Worm (Caenorhabditis elegans) whole organism, L4 larva: ENCODE results near the gene cyp-29A3.
A peak's percentile ranks its signal among the peaks of the same experiment; 100 is the strongest.

Source experiments
- D1046.2 ChIP-seq: fragments of 200-800 bp; sonication (Bioruptor generic); IDR thresholded peaks from 2 replicates; pipeline ENCODE4 v1.3.6; 2022; ENCODE audit warnings: missing genetic modification characterization, missing compliant biosample characterization
- F44E2.7 ChIP-seq: fragments of 200-800 bp; sonication (Bioruptor generic); IDR thresholded peaks from 2 replicates; pipeline ENCODE4 v2.1.2; 2022; ENCODE audit warnings: missing genetic modification characterization, missing compliant biosample characterization
- R02D3.7 ChIP-seq: fragments of 150-350 bp; sonication (generic microtip); optimal IDR thresholded peaks from 3 replicates; lab custom pipeline; 2014; ENCODE audit warnings: missing biosample characterization, missing genetic modification characterization
- Y105C5A.15 ChIP-seq: fragments of 200-800 bp; sonication (Bioruptor generic); IDR thresholded peaks from 2 replicates; pipeline ENCODE4 v1.3.6; 2022; ENCODE audit warnings: missing genetic modification characterization, missing compliant biosample characterization
- Y48G9A.11 ChIP-seq: fragments of 200-800 bp; sonication (Bioruptor generic); IDR thresholded peaks from 2 replicates; pipeline ENCODE4 v1.3.6; 2022; ENCODE audit warnings: missing genetic modification reagents, missing genetic modification characterization, missing compliant biosample characterization
- ctbp-1 ChIP-seq: fragments of 200-800 bp; sonication (Bioruptor generic); IDR thresholded peaks from 2 replicates; pipeline ENCODE4 v1.3.6; 2022; ENCODE audit warnings: missing genetic modification reagents, missing genetic modification characterization, missing compliant biosample characterization
- daf-8 ChIP-seq: fragments of 200-800 bp; sonication (Bioruptor generic); IDR thresholded peaks from 2 replicates; pipeline ENCODE4 v1.3.6; 2022; ENCODE audit warnings: missing genetic modification characterization, missing compliant biosample characterization
- dmd-8 ChIP-seq: fragments of 200-800 bp; sonication (Bioruptor generic); IDR thresholded peaks from 2 replicates; pipeline ENCODE4 v1.3.6; 2022; ENCODE audit warnings: missing genetic modification characterization, missing compliant biosample characterization
- dmd-9 ChIP-seq: fragments of 200-800 bp; sonication (Bioruptor generic); IDR thresholded peaks from 2 replicates; pipeline ENCODE4 v1.3.6; 2022; ENCODE audit warnings: missing genetic modification reagents, missing genetic modification characterization, missing compliant biosample characterization
- duxl-1 ChIP-seq: sonication (generic microtip); optimal IDR thresholded peaks from 2 replicates; lab custom pipeline; 2016; ENCODE audit warnings: mild to moderate bottlenecking, missing genetic modification characterization, moderate library complexity, missing compliant biosample characterization; ENCODE audit not compliant: poor library complexity
- egl-27 ChIP-seq: sonication (generic microtip); optimal IDR thresholded peaks from 3 replicates; lab custom pipeline; 2017; ENCODE audit warnings: missing biosample characterization, missing genetic modification reagents, missing genetic modification characterization
- egl-43 ChIP-seq: fragments of 200-800 bp; sonication (Bioruptor generic); IDR thresholded peaks from 2 replicates; pipeline ENCODE4 v1.3.6; 2022; ENCODE audit warnings: missing genetic modification reagents, missing genetic modification characterization, missing compliant biosample characterization
- fkh-10 ChIP-seq: fragments of 150-350 bp; optimal IDR thresholded peaks from 2 replicates; lab custom pipeline; 2014; ENCODE audit warnings: missing biosample characterization, missing genetic modification reagents, missing genetic modification characterization
- fos-1 ChIP-seq: fragments of 150-350 bp; optimal IDR thresholded peaks from 2 replicates; lab custom pipeline; 2014; ENCODE audit warnings: missing biosample characterization, missing genetic modification characterization
- hif-1 ChIP-seq, 2 experiments: sonication (generic microtip); optimal IDR thresholded peaks; 2 replicates each; lab custom pipeline; 2016 to 2017; ENCODE audit warnings: missing compliant biosample characterization in 2 of 2, missing genetic modification characterization in 2 of 2, missing genetic modification reagents in 2 of 2, missing genotype in 2 of 2, mild to moderate bottlenecking in 1 of 2
- hlh-11 ChIP-seq: fragments of 200-800 bp; sonication (Bioruptor generic); optimal IDR thresholded peaks from 2 replicates; lab custom pipeline; 2018; ENCODE audit warnings: mild to moderate bottlenecking, missing genetic modification characterization, missing compliant biosample characterization
- lim-7 ChIP-seq: fragments of 200-800 bp; sonication (Bioruptor generic); IDR thresholded peaks from 2 replicates; pipeline ENCODE4 v1.3.6; 2022; ENCODE audit warnings: missing genetic modification characterization, missing compliant biosample characterization
- lin-38 ChIP-seq: fragments of 200-800 bp; sonication (Bioruptor generic); IDR thresholded peaks from 2 replicates; pipeline ENCODE4 v1.3.6; 2022; ENCODE audit warnings: missing genetic modification reagents, missing genetic modification characterization, missing compliant biosample characterization
- lin-39 ChIP-seq: fragments of 150-350 bp; optimal IDR thresholded peaks from 2 replicates; lab custom pipeline; 2014; ENCODE audit warnings: missing biosample characterization, missing genetic modification reagents, missing genetic modification characterization
- lsy-2 ChIP-seq, 2 experiments: fragments of 150-350 bp in 1 of 2; sonication (generic microtip) in 1 of 2; optimal IDR thresholded peaks; 2 replicates each; lab custom pipeline; 2014 to 2017; ENCODE audit warnings: missing biosample characterization in 2 of 2, missing genetic modification characterization in 2 of 2
- mep-1 ChIP-seq: fragments of 150-350 bp; sonication (generic microtip); optimal IDR thresholded peaks from 3 replicates; lab custom pipeline; 2014; ENCODE audit warnings: missing biosample characterization, missing genetic modification characterization
- nhr-10 ChIP-seq: fragments of 150-350 bp; optimal IDR thresholded peaks from 2 replicates; lab custom pipeline; 2014; ENCODE audit warnings: missing biosample characterization, missing genetic modification characterization
- nhr-25 ChIP-seq: sonication (generic microtip); optimal IDR thresholded peaks from 2 replicates; lab custom pipeline; 2017; ENCODE audit warnings: missing genetic modification characterization, mild to moderate bottlenecking, missing compliant biosample characterization, antibody characterized with exemption, moderate library complexity, borderline replicate concordance; ENCODE audit not compliant: insufficient read depth
- nhr-41 ChIP-seq: fragments of 200-800 bp; sonication (Bioruptor generic); IDR thresholded peaks from 2 replicates; pipeline ENCODE4 v1.3.6; 2022; ENCODE audit warnings: missing genetic modification reagents, missing genetic modification characterization, missing compliant biosample characterization
- set-16 ChIP-seq: fragments of 200-800 bp; sonication (Bioruptor generic); IDR thresholded peaks from 2 replicates; pipeline ENCODE4 v1.3.6; 2022; ENCODE audit warnings: missing genetic modification reagents, missing genetic modification characterization, missing compliant biosample characterization
- snpc-4 ChIP-seq: fragments of 150-350 bp; optimal IDR thresholded peaks from 2 replicates; lab custom pipeline; 2014; ENCODE audit warnings: missing biosample characterization, missing genetic modification characterization
- zfp-3 ChIP-seq: fragments of 200-800 bp; sonication (Bioruptor generic); conservative IDR thresholded peaks from 2 replicates; pipeline ENCODE4 v1.3.6; 2022; ENCODE audit warnings: missing genetic modification reagents, missing genetic modification characterization, missing compliant biosample characterization
- ztf-11 ChIP-seq: fragments of 150-350 bp; optimal IDR thresholded peaks from 2 replicates; lab custom pipeline; 2014; ENCODE audit warnings: missing biosample characterization, missing genetic modification characterization

Gene cyp-29A3

ce11 chrV:21848-22247, 37.2 kb upstream of the cyp-29A3 start (continued):
- no peak for TF ChIP-seq duxl-1 (tag; lab: Kevin White, UChicago)
- no peak for TF ChIP-seq Y105C5A.15 (GFP tag; lab: Robert Waterston, UW)
- no peak for TF ChIP-seq fos-1
- TF ChIP-seq nhr-41 (GFP tag; lab: Robert Waterston, UW): no peak
- no peak for TF ChIP-seq ztf-11 (tag; lab: Kevin White, UChicago)

- TF ChIP-seq lin-38 (GFP tag; lab: Robert Waterston, UW) (0 out of 2 replicates have a peak, but pooled peaks have one; percentile 28), D1046.2 (GFP tag; lab: Robert Waterston, UW) (no peak), R02D3.7 (peak; percentile 8)
- TF ChIP-seq, all 104 proteins: peak for 2
Measured at ce11 chrV:24181-24580, 34.9 kb upstream of the cyp-29A3 start.

DNA sequence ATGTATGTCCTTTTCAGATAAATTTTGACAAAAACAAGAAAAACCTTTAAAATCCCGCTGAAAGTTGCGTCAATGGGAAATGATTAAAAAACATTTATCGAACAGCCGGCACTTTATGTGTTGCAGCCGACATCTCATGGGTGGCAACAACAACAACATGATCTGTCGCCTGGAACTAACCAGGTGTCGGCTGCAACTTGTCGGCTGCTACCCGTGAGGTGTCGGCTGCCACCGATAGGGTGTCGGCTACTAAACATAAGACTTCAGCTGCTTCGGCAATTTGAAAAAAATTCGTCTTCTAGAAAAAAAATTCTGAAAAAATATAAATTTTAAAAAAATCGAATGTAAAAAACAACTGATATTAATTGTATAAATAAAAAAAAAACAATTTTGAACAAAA, 31.4 kb upstream of the cyp-29A3 start:
- TF ChIP-seq nhr-10 (tag; lab: Kevin White, UChicago): no peak
- TF ChIP-seq F44E2.7 (GFP tag; lab: Robert Waterston, UW): no peak
- TF ChIP-seq ctbp-1 (GFP tag; lab: Robert Waterston, UW): no peak
- no peak for TF ChIP-seq hlh-11
- TF ChIP-seq zfp-3: no peak
- no peak for TF ChIP-seq hif-1 (tag; optimal IDR thresholded peaks at IDR 0.05; lab: Kevin White, UChicago)

- TF ChIP-seq mep-1 (tag; lab: Kevin White, UChicago) (no peak), duxl-1 (tag; lab: Kevin White, UChicago) (no peak), lsy-2 (tag; optimal IDR thresholded peaks at IDR 0.05; lab: Kevin White, UChicago) (no peak), set-16 (GFP tag; lab: Robert Waterston, UW) (peak; percentile 74), lim-7 (0 out of 2 replicates have a peak, but pooled peaks have one; percentile 12), snpc-4 (tag; lab: Kevin White, UChicago) (no peak), dmd-8 (0 out of 2 replicates have a peak, but pooled peaks have one; percentile 12), Y48G9A.11 (GFP tag; lab: Robert Waterston, UW) (peak; percentile 36; the same call in 1 of the 2 replicates), F44E2.7 (GFP tag; lab: Robert Waterston, UW) (no peak)
- TF ChIP-seq, all 104 proteins: peak for 4
Measured at ce11 chrV:28270-28669, 30.8 kb upstream of the cyp-29A3 start.

ce11 chrV:29823-30222, 29.2 kb upstream of the cyp-29A3 start:
- TF ChIP-seq egl-43 (GFP tag; lab: Robert Waterston, UW): peak; percentile 60; the same call in 1 of the 2 replicates
- TF ChIP-seq fkh-10 (GFP tag; lab: Kevin White, UChicago): no peak
- TF ChIP-seq nhr-41 (GFP tag; lab: Robert Waterston, UW): no peak
- no peak for TF ChIP-seq daf-8 (GFP tag; lab: Robert Waterston, UW)
- TF ChIP-seq egl-27 (tag; lab: Kevin White, UChicago): no peak
- peak; percentile 73 for TF ChIP-seq set-16 (GFP tag; lab: Robert Waterston, UW)
- TF ChIP-seq nhr-25 (tag; lab: Kevin White, UChicago): no peak
- no peak for TF ChIP-seq dmd-9 (GFP tag; lab: Robert Waterston, UW)
- TF ChIP-seq lin-39 (tag; lab: Kevin White, UChicago): no peak
- TF ChIP-seq duxl-1 (tag; lab: Kevin White, UChicago): no peak

DNA sequence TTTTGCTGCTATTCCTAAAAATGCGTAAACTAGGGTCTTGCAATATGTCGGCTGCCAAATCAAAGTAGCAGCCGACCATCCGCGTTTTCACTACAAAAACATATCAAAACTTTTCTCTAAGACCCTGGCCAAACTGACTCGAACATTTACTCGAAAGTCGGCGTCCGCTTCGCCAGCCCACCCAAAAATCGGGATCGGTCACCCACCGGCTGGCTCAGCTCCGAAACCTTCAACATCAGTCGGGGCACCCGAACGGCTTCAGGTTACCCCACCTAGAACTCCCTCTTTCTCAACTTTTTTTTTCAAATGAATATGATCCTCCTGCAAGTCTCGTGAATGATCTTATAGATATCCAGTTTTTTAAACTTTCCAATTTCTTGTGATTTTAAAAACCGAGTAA, 21.3 kb upstream of the cyp-29A3 start:
- TF ChIP-seq set-16 (GFP tag; lab: Robert Waterston, UW): peak; percentile 67; the same call in 1 of the 2 replicates
- TF ChIP-seq nhr-25 (tag; lab: Kevin White, UChicago): no peak
- TF ChIP-seq, all 104 proteins: peak for 1
